Fruit fly (Drosophila melanogaster) Kc167 (cell line): Measurements from ENCODE around the gene CG2685.

ENCODE experiments used
- insv ChIP-seq: fragments of >200 bp; optimal IDR thresholded peaks from 3 replicates; lab custom pipeline; 2018; ENCODE audit warnings: missing external identifiers
- psq ChIP-seq: fragments of >200 bp; optimal IDR thresholded peaks from 2 replicates; lab custom pipeline; 2017; ENCODE audit warnings: missing external identifiers

DNA sequence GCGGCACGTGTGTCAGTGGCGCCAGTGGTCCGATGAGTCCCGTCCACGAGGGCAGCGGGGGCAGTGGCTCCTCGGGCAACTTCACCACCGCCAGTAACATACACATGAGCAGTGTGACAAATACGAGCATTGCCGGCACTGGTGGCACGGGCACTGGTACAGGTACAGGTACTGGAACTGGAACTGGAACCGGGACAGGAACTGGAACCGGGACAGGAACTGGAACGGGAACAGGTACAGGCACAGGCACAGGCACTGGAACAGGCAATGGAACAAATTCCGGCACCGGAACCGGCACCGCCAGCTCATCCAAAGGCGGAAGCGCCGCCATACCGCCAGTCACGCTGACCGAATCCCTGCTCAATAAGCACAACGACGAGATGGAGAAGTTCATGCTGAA lies 23.4 kb downstream of the CG2685 start:
- TF ChIP-seq psq (lab: Kevin White, UChicago) = no peak
- TF ChIP-seq insv = no peak
